Fruit fly (Drosophila melanogaster): Measurements from ENCODE around the gene Atg8a.

- TF ChIP-seq CG7101 (tag; optimal IDR thresholded peaks at IDR 0.05) (no peak), CG5204 (GFP tag; optimal IDR thresholded peaks at IDR 0.05) (no peak), pad (GFP tag; optimal IDR thresholded peaks at IDR 0.05) (no peak)
Observed at dm6 chrX:10738835-10739371, 29.2 kb downstream of the Atg8a start.
